Fruit fly (Drosophila melanogaster): ENCODE data around the gene Ndf.

Ndf gene

dm6 chr2L:9989846-9990506 is 13.7 kb upstream of the Ndf start (continued):
- TF ChIP-seq Sry-β (GFP tag; optimal IDR thresholded peaks at IDR 0.05) (no peak), salm (tag; optimal IDR thresholded peaks at IDR 0.05) (no peak), hkb (optimal IDR thresholded peaks at IDR 0.05) (no peak), hkb (GFP tag; IDR thresholded peaks at IDR 0.05) (0 out of 2 replicates have a peak, but pooled peaks have one; percentile 22), ato (GFP tag; IDR thresholded peaks at IDR 0.05; ENCODE audit: partially characterized antibody) (no peak), cas (GFP tag; IDR thresholded peaks at IDR 0.05) (no peak), CG8924 (tag; optimal IDR thresholded peaks at IDR 0.05) (no peak), CG4282 (GFP tag; optimal IDR thresholded peaks at IDR 0.05) (no peak), sd (tag; optimal IDR thresholded peaks at IDR 0.05) (no peak), Xrp1 (GFP tag; IDR thresholded peaks at IDR 0.05) (peak; percentile 73), E2f1 (GFP tag; IDR thresholded peaks at IDR 0.05) (no peak), ATbp (GFP tag; optimal IDR thresholded peaks at IDR 0.05) (no peak), shn (GFP tag; optimal IDR thresholded peaks at IDR 0.05) (no peak), CG30403 (GFP tag; optimal IDR thresholded peaks at IDR 0.05) (no peak), luna (GFP tag; optimal IDR thresholded peaks at IDR 0.05) (no peak), tx (GFP tag; optimal IDR thresholded peaks at IDR 0.05) (no peak), ab (GFP tag; optimal IDR thresholded peaks at IDR 0.05) (no peak), CG11723 (GFP tag; optimal IDR thresholded peaks at IDR 0.05) (no peak), pita (GFP tag; optimal IDR thresholded peaks at IDR 0.05) (no peak), CG18262 (tag; optimal IDR thresholded peaks at IDR 0.05) (peak; percentile 52), nerfin-1 (tag; optimal IDR thresholded peaks at IDR 0.05) (no peak), Adf1 (GFP tag; IDR thresholded peaks at IDR 0.05) (no peak), Mes4 (GFP tag; optimal IDR thresholded peaks at IDR 0.05) (no peak), CG7556 (GFP tag; optimal IDR thresholded peaks at IDR 0.05) (peak; percentile 15), caup (GFP tag; optimal IDR thresholded peaks at IDR 0.05; ENCODE audit: severe bottlenecking) (no peak), phol (tag; optimal IDR thresholded peaks at IDR 0.05) (peak; percentile 26), CG1024 (GFP tag; IDR thresholded peaks at IDR 0.05) (no peak), ems (GFP tag; optimal IDR thresholded peaks at IDR 0.05) (no peak), repo (GFP tag; optimal IDR thresholded peaks at IDR 0.05) (no peak), pho (GFP tag; optimal IDR thresholded peaks at IDR 0.05) (no peak), Jarid2 (GFP tag; optimal IDR thresholded peaks at IDR 0.05) (no peak), CG10462 (GFP tag; optimal IDR thresholded peaks at IDR 0.05) (no peak), cad (GFP tag; optimal IDR thresholded peaks at IDR 0.05) (no peak), Sin3A (optimal IDR thresholded peaks at IDR 0.05) (no peak), Poxn (GFP tag; IDR thresholded peaks at IDR 0.05) (no peak), Hr39 (optimal IDR thresholded peaks at IDR 0.05) (no peak), Tbp (GFP tag; optimal IDR thresholded peaks at IDR 0.05) (no peak), pum (GFP tag; optimal IDR thresholded peaks at IDR 0.05) (no peak), gce (GFP tag; IDR thresholded peaks at IDR 0.05) (no peak), Antp (GFP tag; optimal IDR thresholded peaks at IDR 0.05) (no peak), CG18599 (GFP tag; optimal IDR thresholded peaks at IDR 0.05) (no peak), row (GFP tag; IDR thresholded peaks at IDR 0.05) (peak; percentile 44; the same call in 2 of the 3 replicates), CG10959 (GFP tag; IDR thresholded peaks at IDR 0.05) (peak; percentile 77), CG42726 (GFP tag; IDR thresholded peaks at IDR 0.05; ENCODE audit: partially characterized antibody) (no peak), ara (GFP tag; IDR thresholded peaks at IDR 0.05) (peak; percentile 55; the same call in 1 of the 2 replicates), dpn (GFP tag; optimal IDR thresholded peaks at IDR 0.05) (no peak), bowl (GFP tag; IDR thresholded peaks at IDR 0.05) (no peak), trem (tag; optimal IDR thresholded peaks at IDR 0.05) (no peak), Hmx (GFP tag; optimal IDR thresholded peaks at IDR 0.05) (no peak), CG2199 (GFP tag; IDR thresholded peaks at IDR 0.05) (no peak), sens-2 (GFP tag; IDR thresholded peaks at IDR 0.05) (peak; percentile 16; the same call in 1 of the 2 replicates), Sry-δ (GFP tag; optimal IDR thresholded peaks at IDR 0.05) (no peak), sens (GFP tag) (peak; percentile 82)
